Fruit fly (Drosophila melanogaster): ENCODE results near the gene CG42675.

The CG42675 gene

dm6 chr3R:5856215-5856614, 42.8 kb downstream of the CG42675 start, which contains the start of the genes disp and ECSIT (continued):
- no peak for TF ChIP-seq CG1792 (GFP tag; optimal IDR thresholded peaks at IDR 0.05)
- TF ChIP-seq CHES-1-like (GFP tag; optimal IDR thresholded peaks at IDR 0.05): peak; percentile 27
- no peak for TF ChIP-seq CG12942 (GFP tag; optimal IDR thresholded peaks at IDR 0.05)

- no peak for TF ChIP-seq btn (GFP tag; optimal IDR thresholded peaks at IDR 0.05)
- TF ChIP-seq disco-r (GFP tag; optimal IDR thresholded peaks at IDR 0.05): no peak
- TF ChIP-seq Elba2 (GFP tag; optimal IDR thresholded peaks at IDR 0.05): no peak
- no peak for TF ChIP-seq danr (GFP tag; IDR thresholded peaks at IDR 0.05)
- no peak for TF ChIP-seq en (GFP tag; optimal IDR thresholded peaks at IDR 0.05)
- no peak for TF ChIP-seq tna (GFP tag; IDR thresholded peaks at IDR 0.05; ENCODE audit: partially characterized antibody)
- TF ChIP-seq gro (GFP tag; optimal IDR thresholded peaks at IDR 0.05): no peak
- peak; percentile 39 for TF ChIP-seq exex (tag; optimal IDR thresholded peaks at IDR 0.05)
- peak; percentile 33 for TF ChIP-seq cg (GFP tag; optimal IDR thresholded peaks at IDR 0.05)
- no peak for TF ChIP-seq CG6791 (GFP tag; IDR thresholded peaks at IDR 0.05; ENCODE audit: partially characterized antibody)
- TF ChIP-seq gem (tag; optimal IDR thresholded peaks at IDR 0.05): no peak
- TF ChIP-seq CG2116 (GFP tag; optimal IDR thresholded peaks at IDR 0.05): no peak
- TF ChIP-seq Mad (GFP tag; optimal IDR thresholded peaks at IDR 0.05): no peak
- TF ChIP-seq ftz-f1 (GFP tag; optimal IDR thresholded peaks at IDR 0.05): peak; percentile 77
- peak; percentile 40 for TF ChIP-seq CG13894 (tag; optimal IDR thresholded peaks at IDR 0.05)
- peak; percentile 51 for TF ChIP-seq HmgZ (tag; optimal IDR thresholded peaks at IDR 0.05)
- peak; percentile 32 for TF ChIP-seq Deaf1 (tag; optimal IDR thresholded peaks at IDR 0.05)
- no peak for TF ChIP-seq Neu2 (GFP tag; optimal IDR thresholded peaks at IDR 0.05; ENCODE audit: borderline replicate concordance)
- peak; percentile 95 for TF ChIP-seq onecut (GFP tag; IDR thresholded peaks at IDR 0.05)
- no peak for TF ChIP-seq stwl (tag; optimal IDR thresholded peaks at IDR 0.05)
- TF ChIP-seq CG13287 (GFP tag; IDR thresholded peaks at IDR 0.05; ENCODE audit: partially characterized antibody): 0 out of 2 replicates have a peak, but pooled peaks have one; percentile 12
- no peak for TF ChIP-seq CG18764 (GFP tag; optimal IDR thresholded peaks at IDR 0.05)
- peak; percentile 31 for TF ChIP-seq mirr (GFP tag; optimal IDR thresholded peaks at IDR 0.05)
- peak; percentile 87; the same call in 3 of the 4 replicates for TF ChIP-seq chinmo (GFP tag; IDR thresholded peaks at IDR 0.05; ENCODE audit: partially characterized antibody)
- TF ChIP-seq sr (GFP tag; IDR thresholded peaks at IDR 0.05): peak; percentile 50; the same call in 1 of the 3 replicates
- TF ChIP-seq lab (GFP tag; optimal IDR thresholded peaks at IDR 0.05): no peak
- no peak for TF ChIP-seq CG11456 (GFP tag; IDR thresholded peaks at IDR 0.05)
- TF ChIP-seq Nf-YB (GFP tag; optimal IDR thresholded peaks at IDR 0.05): no peak
- 0 out of 3 replicates have a peak, but pooled peaks have one; percentile 20 for TF ChIP-seq z (GFP tag; IDR thresholded peaks at IDR 0.05)
- TF ChIP-seq CG7271 (tag; optimal IDR thresholded peaks at IDR 0.05): no peak
- TF ChIP-seq CG10431 (GFP tag; optimal IDR thresholded peaks at IDR 0.05): no peak
These were observed 47.4 kb downstream of the CG42675 start for dm6 chr3R:5860736-5861217.

dm6 chr3R:5861218-5861902, 48.0 kb downstream of the CG42675 start:
- TF ChIP-seq crc (GFP tag; optimal IDR thresholded peaks at IDR 0.05): peak; percentile 16
- 0 out of 2 replicates have a peak, but pooled peaks have one; percentile 7 for TF ChIP-seq al (GFP tag; IDR thresholded peaks at IDR 0.05)
- no peak for TF ChIP-seq cad (GFP tag; optimal IDR thresholded peaks at IDR 0.05)
- peak; percentile 44 for TF ChIP-seq CG11723 (GFP tag; optimal IDR thresholded peaks at IDR 0.05)
- TF ChIP-seq CG1603 (tag; optimal IDR thresholded peaks at IDR 0.05): no peak
- TF ChIP-seq CG12155 (GFP tag; optimal IDR thresholded peaks at IDR 0.05): peak; percentile 36
- no peak for TF ChIP-seq CG6272 (GFP tag; IDR thresholded peaks at IDR 0.05)
- no peak for TF ChIP-seq zf30C (GFP tag; optimal IDR thresholded peaks at IDR 0.05)
- no peak for TF ChIP-seq ATbp (GFP tag; optimal IDR thresholded peaks at IDR 0.05)
- no peak for TF ChIP-seq ab (GFP tag; optimal IDR thresholded peaks at IDR 0.05)
- TF ChIP-seq CG2678 (tag; optimal IDR thresholded peaks at IDR 0.05): peak; percentile 61
- no peak for TF ChIP-seq gt (GFP tag; IDR thresholded peaks at IDR 0.05)
- TF ChIP-seq CG9437 (GFP tag; optimal IDR thresholded peaks at IDR 0.05): peak; percentile 89
- TF ChIP-seq Ada2b (GFP tag; IDR thresholded peaks at IDR 0.05): no peak
- TF ChIP-seq Usf (GFP tag; optimal IDR thresholded peaks at IDR 0.05): peak; percentile 48
